Worm (Caenorhabditis elegans): ENCODE results near the gene F41E6.5.
"Not testable (repeated sequence)": the region's sequence is repeated elsewhere in the genome, so short reads cannot be mapped to it uniquely, and the experiment has no call there.

The F41E6.5 gene

DNA sequence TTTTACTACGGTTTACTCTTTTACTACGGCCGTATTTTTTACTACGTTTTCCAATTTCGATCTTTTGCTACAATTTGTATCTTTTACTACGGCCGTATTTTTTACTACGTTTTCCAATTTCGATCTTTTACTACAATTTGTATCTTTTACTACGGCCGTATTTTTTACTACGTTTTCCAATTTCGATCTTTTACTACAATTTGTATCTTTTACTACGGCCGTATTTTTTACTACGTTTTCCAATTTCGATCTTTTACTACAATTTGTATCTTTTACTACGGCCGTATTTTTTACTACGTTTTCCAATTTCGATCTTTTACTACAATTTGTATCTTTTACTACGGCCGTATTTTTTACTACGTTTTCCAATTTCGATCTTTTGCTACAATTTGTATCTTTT is 28.5 kb upstream of the F41E6.5 start, which contains the start of gene F25G6.1:
F25G6.1 (plus strand) TSS at position 301 of the 400 bp plus-strand sequence.
- not testable (repeated sequence) for TF ChIP-seq lin-13 (tag; optimal IDR thresholded peaks at IDR 0.05); ceh-43 (GFP tag; optimal IDR thresholded peaks at IDR 0.05); ceh-39 (tag; optimal IDR thresholded peaks at IDR 0.05)

DNA sequence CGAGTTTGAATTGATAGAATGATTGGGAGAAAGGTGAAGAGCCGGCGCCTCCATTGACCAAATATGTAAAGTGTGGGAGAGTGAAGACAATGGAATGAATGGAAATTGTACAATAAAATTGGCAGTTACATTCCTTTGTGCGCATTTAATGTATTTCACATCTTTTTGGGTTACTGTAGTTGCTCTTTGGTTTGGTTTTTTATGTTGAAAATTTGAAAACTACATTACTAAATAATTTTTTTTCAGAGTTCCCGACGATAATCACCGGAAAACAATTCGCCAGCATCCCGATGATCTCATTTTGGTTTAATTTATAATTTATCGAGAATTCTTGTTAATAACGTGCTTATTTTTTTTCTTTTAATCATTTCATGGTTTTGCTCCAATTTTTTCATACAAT is 22.3 kb upstream of the F41E6.5 start, which contains the start of gene C10B5.1:
C10B5.1 (plus strand) TSS at position 301 of the 400 bp plus-strand sequence.
- no peak for TF ChIP-seq nhr-12 (tag; optimal IDR thresholded peaks at IDR 0.05)
- TF ChIP-seq cnd-1 (tag; optimal IDR thresholded peaks at IDR 0.05) = no peak
- no peak for TF ChIP-seq nhr-76 (tag; optimal IDR thresholded peaks at IDR 0.05)
- TF ChIP-seq flh-1 (GFP tag; optimal IDR thresholded peaks at IDR 0.05) = no peak
- TF ChIP-seq ceh-43 (GFP tag; optimal IDR thresholded peaks at IDR 0.05) = no peak
- TF ChIP-seq zip-8 (tag; optimal IDR thresholded peaks at IDR 0.05) = no peak
- no peak for TF ChIP-seq blmp-1 (tag; optimal IDR thresholded peaks at IDR 0.05)
- TF ChIP-seq lin-13 (tag; optimal IDR thresholded peaks at IDR 0.05) = no peak

DNA sequence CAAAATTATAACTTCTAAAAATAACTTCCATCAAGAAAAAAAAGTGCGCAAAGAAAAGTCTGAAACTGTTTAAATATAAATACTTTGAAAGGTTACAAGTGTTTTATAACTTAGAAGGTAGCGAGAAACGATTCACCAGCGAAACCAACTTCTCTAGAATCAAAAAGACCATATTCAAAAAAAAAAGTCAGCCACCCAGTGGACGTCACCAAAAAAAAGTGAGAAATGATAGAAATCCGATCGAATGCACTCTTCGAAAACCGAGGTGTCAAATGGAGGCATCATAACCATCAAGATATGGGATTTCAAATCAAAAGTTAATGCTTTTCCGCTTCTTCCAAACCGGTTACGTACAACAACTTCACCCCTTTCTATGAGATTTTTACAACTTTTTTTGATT is 16.8 kb upstream of the F41E6.5 start:
- TF ChIP-seq unc-120 (tag; optimal IDR thresholded peaks at IDR 0.05; ENCODE audit: poor library complexity, severe bottlenecking) (no peak), lin-13 (tag; optimal IDR thresholded peaks at IDR 0.05) (no peak), hlh-1 (tag; optimal IDR thresholded peaks at IDR 0.05) (no peak), bed-3 (GFP tag; optimal IDR thresholded peaks at IDR 0.05) (no peak), unc-39 (tag; optimal IDR thresholded peaks at IDR 0.05) (no peak), ceh-83 (GFP tag; optimal IDR thresholded peaks at IDR 0.05) (no peak), blmp-1 (tag; optimal IDR thresholded peaks at IDR 0.05) (no peak), ceh-43 (GFP tag; optimal IDR thresholded peaks at IDR 0.05) (no peak), nhr-28 (tag; optimal IDR thresholded peaks at IDR 0.05) (no peak), ham-2 (GFP tag; optimal IDR thresholded peaks at IDR 0.05) (no peak), lsy-2 (tag; optimal IDR thresholded peaks at IDR 0.05) (no peak), M03D4.4 (tag; optimal IDR thresholded peaks at IDR 0.05) (no peak), nhr-237 (tag; optimal IDR thresholded peaks at IDR 0.05) (no peak), elt-1 (tag; optimal IDR thresholded peaks at IDR 0.05; ENCODE audit: borderline replicate concordance, insufficient read depth) (no peak), zip-8 (tag; optimal IDR thresholded peaks at IDR 0.05) (no peak)

DNA sequence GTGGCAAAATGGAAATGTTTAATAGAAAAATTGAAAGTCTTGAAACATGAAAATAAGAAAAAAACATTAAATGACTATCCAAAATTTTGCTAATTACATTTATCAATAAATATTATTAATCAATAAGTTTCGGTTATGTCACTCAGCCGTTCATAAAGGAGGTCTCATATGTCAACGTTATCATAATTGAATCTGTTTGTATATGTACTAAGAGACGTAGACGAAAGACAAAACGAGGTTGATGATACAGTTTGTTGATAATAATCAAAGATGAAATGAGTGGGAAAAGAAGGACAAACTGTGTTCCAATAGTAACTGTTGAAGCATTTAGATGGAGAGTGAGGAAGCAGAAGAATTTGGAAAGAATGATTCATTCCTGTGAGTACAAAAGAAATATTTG is 16.4 kb upstream of the F41E6.5 start:
- TF ChIP-seq bed-3 (GFP tag; optimal IDR thresholded peaks at IDR 0.05) (no peak), mep-1 (tag; optimal IDR thresholded peaks at IDR 0.05) (no peak), sptf-1 (tag; optimal IDR thresholded peaks at IDR 0.05) (no peak), elt-3 (tag; optimal IDR thresholded peaks at IDR 0.05) (peak; percentile 51), lsy-2 (tag; optimal IDR thresholded peaks at IDR 0.05) (no peak)

DNA sequence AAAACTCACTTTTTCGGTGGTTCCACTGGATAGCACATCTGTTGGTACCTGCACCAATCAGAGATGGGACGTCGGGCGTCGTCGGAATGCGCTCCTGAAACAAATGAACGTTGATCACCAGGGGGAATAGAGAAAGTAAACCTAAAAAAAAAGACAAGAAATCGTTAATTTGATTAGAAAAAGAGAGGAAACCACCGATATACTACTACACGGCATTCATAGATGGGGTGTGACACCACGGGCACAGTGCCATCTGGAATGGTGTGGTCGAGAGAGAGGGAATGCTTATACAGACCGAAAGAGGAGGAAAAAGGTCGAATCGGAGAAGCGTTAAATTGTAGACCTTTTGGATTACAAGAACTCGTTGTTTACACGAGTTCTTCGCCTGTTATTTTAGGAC is 15.2 kb upstream of the F41E6.5 start, which contains the start of gene C10B5.3:
C10B5.3 (minus strand) TSS at position 101 of the 400 bp plus-strand sequence.
- TF ChIP-seq flh-1 (GFP tag; optimal IDR thresholded peaks at IDR 0.05) = no peak
- TF ChIP-seq M03D4.4 (tag; optimal IDR thresholded peaks at IDR 0.05) = no peak
- no peak for TF ChIP-seq lin-32 (GFP tag; optimal IDR thresholded peaks at IDR 0.05)
- TF ChIP-seq lsy-2 (tag; optimal IDR thresholded peaks at IDR 0.05) = no peak
- no peak for TF ChIP-seq bed-3 (GFP tag; optimal IDR thresholded peaks at IDR 0.05)
- no peak for TF ChIP-seq snpc-4 (tag; optimal IDR thresholded peaks at IDR 0.05)
- no peak for TF ChIP-seq mls-2 (tag; optimal IDR thresholded peaks at IDR 0.05)
- TF ChIP-seq ceh-43 (GFP tag; optimal IDR thresholded peaks at IDR 0.05) = no peak
- no peak for TF ChIP-seq nhr-28 (tag; optimal IDR thresholded peaks at IDR 0.05)
- no peak for TF ChIP-seq sptf-1 (tag; optimal IDR thresholded peaks at IDR 0.05)
- TF ChIP-seq ceh-39 (tag; optimal IDR thresholded peaks at IDR 0.05) = no peak
- TF ChIP-seq mep-1 (tag; optimal IDR thresholded peaks at IDR 0.05) = no peak
- no peak for TF ChIP-seq mab-5 (tag; optimal IDR thresholded peaks at IDR 0.05)
- TF ChIP-seq pha-4 (tag; optimal IDR thresholded peaks at IDR 0.05) = no peak
- TF ChIP-seq elt-1 (tag; optimal IDR thresholded peaks at IDR 0.05; ENCODE audit: borderline replicate concordance, insufficient read depth) = no peak
- no peak for TF ChIP-seq ces-1 (GFP tag; optimal IDR thresholded peaks at IDR 0.05)

DNA sequence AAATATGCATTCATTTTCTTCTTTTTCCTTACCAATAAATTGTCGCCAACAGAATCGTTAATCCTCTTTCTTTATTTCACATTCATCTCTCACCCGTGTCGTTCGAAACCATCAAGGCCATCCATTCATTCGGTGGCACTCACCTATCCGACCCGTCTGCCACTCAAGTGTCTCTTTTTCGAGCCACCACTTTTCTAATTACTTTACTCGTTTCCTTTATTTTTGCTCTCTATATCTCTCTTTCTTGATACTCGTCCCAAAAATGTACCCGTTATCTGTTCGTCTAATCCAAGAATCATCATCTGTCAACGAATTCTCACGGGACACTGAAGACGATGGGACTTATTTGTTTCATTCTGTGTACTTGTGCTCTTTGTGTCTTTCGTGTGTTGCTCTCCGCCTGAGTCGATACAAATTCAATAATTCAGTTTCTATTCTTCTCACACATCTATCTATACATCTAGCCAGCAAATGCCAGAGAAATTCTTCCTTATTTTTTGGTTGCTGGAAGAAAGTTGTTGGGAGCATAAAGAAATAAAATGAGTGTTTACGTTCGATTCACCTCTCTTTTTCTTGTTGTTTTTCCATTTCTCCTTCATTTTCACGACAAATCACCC is 10.5 kb upstream of the F41E6.5 start:
- no peak for TF ChIP-seq mab-5 (tag; optimal IDR thresholded peaks at IDR 0.05)
- no peak for TF ChIP-seq nhr-28 (tag; optimal IDR thresholded peaks at IDR 0.05)
- TF ChIP-seq ztf-11 (tag; optimal IDR thresholded peaks at IDR 0.05) = no peak
- TF ChIP-seq elt-3 (tag; optimal IDR thresholded peaks at IDR 0.05) = no peak
- TF ChIP-seq snpc-4 (tag; optimal IDR thresholded peaks at IDR 0.05) = no peak
- peak; percentile 86 for TF ChIP-seq ces-1 (GFP tag; optimal IDR thresholded peaks at IDR 0.05)
- no peak for TF ChIP-seq pha-4 (tag; optimal IDR thresholded peaks at IDR 0.05)
- no peak for TF ChIP-seq sptf-1 (tag; optimal IDR thresholded peaks at IDR 0.05)
- TF ChIP-seq M03D4.4 (tag; optimal IDR thresholded peaks at IDR 0.05) = no peak
- TF ChIP-seq ceh-39 (tag; optimal IDR thresholded peaks at IDR 0.05) = no peak
- peak; percentile 59 for TF ChIP-seq unc-62 (GFP tag; optimal IDR thresholded peaks at IDR 0.05)
- no peak for TF ChIP-seq lin-32 (GFP tag; optimal IDR thresholded peaks at IDR 0.05)
- TF ChIP-seq ceh-43 (GFP tag; optimal IDR thresholded peaks at IDR 0.05) = no peak

All from whole organism, mixed stage, embryonic.